Fruit fly (Drosophila melanogaster): Measurements from ENCODE around the gene CG5196.

The CG5196 gene

DNA sequence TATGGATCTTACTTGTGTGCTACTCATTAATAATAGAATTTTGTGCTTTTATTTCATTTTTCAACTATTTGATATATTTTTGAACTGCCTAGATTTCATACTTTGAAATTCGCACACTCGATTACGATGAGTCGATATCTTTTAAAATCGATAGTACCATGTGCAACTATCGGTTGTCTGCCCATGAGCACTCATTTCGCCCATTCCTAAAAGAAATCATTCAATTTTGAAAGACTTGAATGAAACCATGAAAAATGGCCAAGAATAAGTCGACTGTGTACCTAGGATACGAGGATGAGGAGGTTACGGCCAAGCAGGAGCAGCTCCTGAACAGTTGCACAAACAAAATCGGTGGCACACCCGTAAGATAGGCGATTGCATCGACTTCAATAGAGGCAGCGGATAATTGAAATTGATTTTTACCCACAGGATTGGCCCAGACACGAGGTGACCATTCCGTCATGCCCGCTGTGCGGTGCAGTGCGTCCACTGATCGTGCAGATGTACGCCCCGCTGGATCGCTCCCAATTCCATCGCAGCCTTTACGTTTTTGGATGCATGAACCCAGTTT is 48.3 kb downstream of the CG5196 start, which contains the start of gene trus:
Gene trus (plus strand): TSS at position 204 of the 571 bp plus-strand sequence.
- TF ChIP-seq ttk (optimal IDR thresholded peaks at IDR 0.05) (no peak), psq (optimal IDR thresholded peaks at IDR 0.05) (no peak), h (optimal IDR thresholded peaks at IDR 0.05) (no peak), Sin3A (optimal IDR thresholded peaks at IDR 0.05) (no peak), Myc (optimal IDR thresholded peaks at IDR 0.05) (no peak), insv (optimal IDR thresholded peaks at IDR 0.05) (no peak)

DNA sequence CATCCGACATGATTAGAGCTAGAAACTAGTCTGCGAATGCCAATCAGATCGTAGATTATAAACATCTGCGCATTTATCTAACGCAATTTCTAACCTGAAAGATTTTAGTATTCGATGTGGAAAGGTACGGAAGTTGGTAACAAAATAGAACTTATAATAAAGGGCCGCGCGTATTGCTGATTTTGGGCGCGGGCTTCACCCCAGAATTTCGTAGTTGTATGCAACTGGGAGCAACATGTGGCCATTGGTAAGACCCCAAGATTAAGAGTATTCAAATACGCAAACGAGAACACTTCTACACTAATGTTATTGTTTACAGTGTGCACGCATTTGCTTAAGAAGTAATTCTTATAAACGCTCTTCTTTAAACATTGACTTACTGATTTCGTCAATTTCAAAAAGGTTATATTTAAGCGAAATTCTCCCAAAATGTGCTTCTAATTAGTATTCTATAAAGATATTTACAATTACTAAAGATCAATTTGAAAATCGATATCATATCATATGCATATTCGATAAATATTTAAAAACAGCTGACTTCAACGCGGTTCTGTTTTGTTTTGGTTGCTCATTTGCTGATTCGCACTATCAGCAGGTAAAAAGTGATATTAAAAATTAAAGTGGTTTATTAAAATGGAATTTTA is 51.9 kb downstream of the CG5196 start, which contains the start of the genes CG5961 and Polr3C:
Gene CG5961 (minus strand): TSS at position 416 of the 644 bp plus-strand sequence.
Gene Polr3C (plus strand): TSS at position 536 of the 644 bp plus-strand sequence.
- TF ChIP-seq psq (optimal IDR thresholded peaks at IDR 0.05) (peak; percentile 69), insv (optimal IDR thresholded peaks at IDR 0.05) (no peak)

Measured in Kc167 (cell line).